Comparison of ENCODE assay signal across 7 worm cellular contexts in the genomic region with DNA sequence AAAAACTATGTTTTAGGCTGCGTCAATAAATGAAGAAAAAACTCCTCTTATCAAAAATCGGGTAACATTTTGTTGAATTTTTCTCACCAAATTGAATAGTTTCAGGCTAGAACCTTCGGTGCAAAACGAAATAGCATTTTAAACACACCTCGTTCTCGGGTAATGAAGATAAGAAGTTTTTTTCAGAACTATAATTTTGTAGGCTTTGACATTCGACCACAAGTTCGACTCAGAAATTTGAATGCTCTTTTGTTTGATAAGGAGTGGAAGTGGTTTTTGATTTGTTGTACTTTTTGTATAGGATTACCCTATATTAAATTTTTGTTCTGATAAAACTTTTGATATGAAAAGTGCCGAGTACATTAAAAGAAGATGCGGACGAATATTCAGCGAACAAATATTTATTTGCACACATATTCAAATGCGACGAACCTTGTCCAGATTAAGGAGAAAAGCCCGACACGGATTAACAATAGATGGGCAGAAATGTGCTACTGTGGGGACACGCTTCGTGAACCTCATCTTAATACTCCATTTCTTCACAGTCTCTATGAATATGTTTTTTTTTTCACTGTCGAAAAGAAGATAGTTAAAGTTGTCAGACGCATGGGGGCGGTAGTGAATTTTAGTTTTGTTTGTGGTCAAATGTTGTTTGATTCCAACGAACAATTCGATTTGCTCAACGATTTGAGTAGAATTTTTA.
TF ChIP-seq lines count a peak whose summit lies in the region.

No protein-coding gene starts in this region.

TF ChIP-seq in whole organism, L1 larva, 84 proteins besides CTCF, POLR2A, EP300 and RAD21:
- no peak for TF ChIP-seq dpl-1 (GFP tag; optimal IDR thresholded peaks at IDR 0.05; lab: Kevin White, UChicago)
- peak; percentile 18 for TF ChIP-seq elt-2 (tag; optimal IDR thresholded peaks at IDR 0.05; lab: Kevin White, UChicago)
- TF ChIP-seq nhr-85 (tag; lab: Kevin White, UChicago): peak; percentile 1

TF ChIP-seq in whole organism, L2 larva, 48 proteins besides CTCF, POLR2A, EP300 and RAD21:
- TF ChIP-seq sma-9 (GFP tag; optimal IDR thresholded peaks at IDR 0.05; lab: Kevin White, UChicago) (peak; percentile 30), sma-9 (tag; optimal IDR thresholded peaks at IDR 0.05; lab: Kevin White, UChicago) (no peak), fos-1 (tag; optimal IDR thresholded peaks at IDR 0.05; lab: Kevin White, UChicago) (peak; percentile 75), nhr-25 (tag; optimal IDR thresholded peaks at IDR 0.05; lab: Kevin White, UChicago) (no peak)
TF ChIP-seq in whole organism, L2 larva: peak in this region for 2.

TF ChIP-seq in whole organism, L3 larva, 47 proteins besides CTCF, POLR2A, EP300 and RAD21:
- TF ChIP-seq pqm-1 (tag; optimal IDR thresholded peaks at IDR 0.05; lab: Kevin White, UChicago) (peak; percentile 93), pha-4 (tag; optimal IDR thresholded peaks at IDR 0.05; lab: Kevin White, UChicago) (peak; percentile 45), elt-2 (tag; optimal IDR thresholded peaks at IDR 0.05; lab: Kevin White, UChicago) (peak; percentile 90), nhr-76 (tag; optimal IDR thresholded peaks at IDR 0.05; lab: Kevin White, UChicago) (peak; percentile 28), nhr-28 (tag; optimal IDR thresholded peaks at IDR 0.05; lab: Kevin White, UChicago) (no peak), zag-1 (tag; optimal IDR thresholded peaks at IDR 0.05; lab: Kevin White, UChicago) (no peak)
TF ChIP-seq in whole organism, L3 larva: peak in this region for 4.

TF ChIP-seq in whole organism, L4 larva, 104 proteins besides CTCF, POLR2A, EP300 and RAD21:
- TF ChIP-seq nhr-48 (tag; optimal IDR thresholded peaks at IDR 0.05; lab: Kevin White, UChicago) (peak; percentile 10), dmd-6 (GFP tag; IDR thresholded peaks at IDR 0.05; lab: Robert Waterston, UW) (peak; percentile 94), daf-16 (GFP tag; optimal IDR thresholded peaks at IDR 0.05; lab: Kevin White, UChicago) (no peak), daf-16 (tag; optimal IDR thresholded peaks at IDR 0.05; lab: Kevin White, UChicago) (peak; percentile 42), dve-1 (tag; optimal IDR thresholded peaks at IDR 0.05; lab: Kevin White, UChicago; ENCODE audit: insufficient read depth) (peak; percentile 57), nhr-77 (tag; optimal IDR thresholded peaks at IDR 0.05; lab: Kevin White, UChicago) (peak; percentile 42), nhr-28 (tag; optimal IDR thresholded peaks at IDR 0.05; lab: Kevin White, UChicago) (peak; percentile 86), pqm-1 (tag; optimal IDR thresholded peaks at IDR 0.05; lab: Kevin White, UChicago) (peak; percentile 74), egl-43 (GFP tag; IDR thresholded peaks at IDR 0.05; lab: Robert Waterston, UW) (no peak), hlh-11 (tag; optimal IDR thresholded peaks at IDR 0.05; lab: Kevin White, UChicago) (peak; percentile 51), nhr-111 (GFP tag; optimal IDR thresholded peaks at IDR 0.05; lab: Kevin White, UChicago) (no peak), snpc-4 (tag; optimal IDR thresholded peaks at IDR 0.05; lab: Kevin White, UChicago) (no peak), madf-9 (GFP tag; conservative IDR thresholded peaks at IDR 0.05; lab: Robert Waterston, UW) (no peak), nhr-10 (tag; optimal IDR thresholded peaks at IDR 0.05; lab: Kevin White, UChicago) (no peak), unc-39 (tag; optimal IDR thresholded peaks at IDR 0.05; lab: Kevin White, UChicago) (no peak)

TF ChIP-seq in whole organism, late embryonic, 69 proteins besides CTCF, POLR2A, EP300 and RAD21:
- TF ChIP-seq pat-9 (tag; optimal IDR thresholded peaks at IDR 0.05; lab: Kevin White, UChicago): no peak
- TF ChIP-seq pros-1 (tag; optimal IDR thresholded peaks at IDR 0.05; lab: Kevin White, UChicago): no peak
- TF ChIP-seq pha-2 (tag; optimal IDR thresholded peaks at IDR 0.05; lab: Kevin White, UChicago): no peak
- no peak for TF ChIP-seq ttx-3 (tag; optimal IDR thresholded peaks at IDR 0.05; lab: Kevin White, UChicago)
- TF ChIP-seq ceh-22 (tag; optimal IDR thresholded peaks at IDR 0.05; lab: Kevin White, UChicago): no peak
- TF ChIP-seq pax-1 (tag; optimal IDR thresholded peaks at IDR 0.05; lab: Kevin White, UChicago): peak; percentile 99
- no peak for TF ChIP-seq ama-1 (optimal IDR thresholded peaks at IDR 0.05; lab: Kevin White, UChicago)

TF ChIP-seq in whole organism, mixed stage, embryonic, 35 proteins besides CTCF, POLR2A, EP300 and RAD21:
- TF ChIP-seq pha-4 (tag; optimal IDR thresholded peaks at IDR 0.05; lab: Kevin White, UChicago) (peak; percentile 53), nhr-2 (tag; optimal IDR thresholded peaks at IDR 0.05; lab: Kevin White, UChicago) (no peak)

TF ChIP-seq in whole organism, young adult, 124 proteins besides CTCF, POLR2A, EP300 and RAD21:
- TF ChIP-seq Y67H2A.10 (GFP tag; conservative IDR thresholded peaks at IDR 0.05; lab: Robert Waterston, UW) (no peak), nhr-80 (tag; optimal IDR thresholded peaks at IDR 0.05; lab: Kevin White, UChicago) (peak; percentile 93), ztf-22 (GFP tag; optimal IDR thresholded peaks at IDR 0.05; lab: Kevin White, UChicago) (no peak), F37B4.10 (GFP tag; IDR thresholded peaks at IDR 0.05; lab: Robert Waterston, UW) (no peak)
TF ChIP-seq in whole organism, young adult: peak in this region for 1.
